Worm (Caenorhabditis elegans) whole organism, young adult: ENCODE data around the gene C01G10.10.

ENCODE experiments used
- F22D6.2 ChIP-seq: sonication (generic microtip); optimal IDR thresholded peaks from 2 replicates; lab custom pipeline; 2016; ENCODE audit warnings: mild to moderate bottlenecking, missing genetic modification characterization, missing compliant biosample characterization
- K12H6.12 ChIP-seq: fragments of 200-800 bp; sonication (Bioruptor generic); optimal IDR thresholded peaks from 2 replicates; lab custom pipeline; 2018; ENCODE audit warnings: mild to moderate bottlenecking, missing genetic modification characterization, missing compliant biosample characterization
- Y53F4B.3 ChIP-seq: fragments of 200-800 bp; sonication (Bioruptor generic); IDR thresholded peaks from 2 replicates; pipeline ENCODE4 v1.3.6; 2022; ENCODE audit warnings: missing genetic modification reagents, missing genetic modification characterization, missing compliant biosample characterization
- dpl-1 ChIP-seq: fragments of 150-350 bp; optimal IDR thresholded peaks from 2 replicates; lab custom pipeline; 2014; ENCODE audit warnings: missing biosample characterization, missing genetic modification reagents, missing genetic modification characterization
- nfya-1 ChIP-seq: sonication (generic microtip); optimal IDR thresholded peaks from 2 replicates; lab custom pipeline; 2017; ENCODE audit warnings: antibody characterized with exemption, missing compliant biosample characterization, missing genetic modification characterization, borderline replicate concordance; ENCODE audit not compliant: insufficient read depth
- nhr-27 ChIP-seq: fragments of 200-800 bp; sonication (Bioruptor generic); optimal IDR thresholded peaks from 2 replicates; lab custom pipeline; 2018; ENCODE audit warnings: mild to moderate bottlenecking, missing genetic modification characterization, moderate library complexity, missing compliant biosample characterization
- unc-130 ChIP-seq: sonication (generic microtip); optimal IDR thresholded peaks from 2 replicates; lab custom pipeline; 2016; ENCODE audit warnings: missing genetic modification reagents, missing genetic modification characterization, missing compliant biosample characterization
- ztf-25 ChIP-seq: fragments of 200-800 bp; sonication (Bioruptor generic); IDR thresholded peaks from 2 replicates; pipeline ENCODE4 v1.3.6; 2022; ENCODE audit warnings: missing genetic modification reagents, missing genetic modification characterization, missing compliant biosample characterization

DNA sequence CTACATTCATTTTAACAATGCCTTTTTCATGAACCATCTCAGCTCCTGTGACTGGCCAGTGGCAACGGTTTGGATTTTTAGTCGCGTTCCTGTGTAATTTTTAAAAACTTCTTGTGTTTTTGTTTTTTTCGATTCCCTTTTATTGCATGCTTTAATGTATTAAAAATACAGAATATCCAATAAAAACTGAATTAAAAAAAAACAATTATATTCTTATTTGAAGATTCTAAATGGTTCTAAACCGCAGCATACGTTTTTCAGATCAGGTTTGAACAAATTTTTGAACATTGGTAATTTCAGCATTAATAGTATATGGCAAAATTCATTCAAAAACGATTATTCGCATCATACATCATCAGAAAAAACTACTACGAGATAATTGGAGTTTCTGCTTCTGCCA, 13.9 kb downstream of the C01G10.10 start, which contains the start of gene dnj-3:
- TF ChIP-seq ztf-25 (GFP tag; lab: Robert Waterston, UW), result no peak
- no peak for TF ChIP-seq nhr-27 (tag; lab: Kevin White, UChicago)
- no peak for TF ChIP-seq Y53F4B.3 (GFP tag; lab: Robert Waterston, UW)
- TF ChIP-seq F22D6.2 (tag; lab: Kevin White, UChicago), result no peak
- TF ChIP-seq dpl-1 (GFP tag; lab: Kevin White, UChicago), result no peak
- no peak for TF ChIP-seq unc-130 (GFP tag; lab: Kevin White, UChicago)
- TF ChIP-seq K12H6.12, result no peak
- TF ChIP-seq nfya-1 (tag; lab: Kevin White, UChicago), result no peak
